Worm (Caenorhabditis elegans) whole organism, young adult: ENCODE data around the gene srsx-28.

ENCODE experiments used
- F57C9.4 ChIP-seq: sonication (generic microtip); optimal IDR thresholded peaks from 2 replicates; lab custom pipeline; 2017; ENCODE audit warnings: mild to moderate bottlenecking, missing genetic modification characterization, missing compliant biosample characterization
- K11D2.4 ChIP-seq: fragments of 200-800 bp; sonication (Bioruptor generic); IDR thresholded peaks from 2 replicates; pipeline ENCODE4 v1.3.6; 2022; ENCODE audit warnings: missing genetic modification reagents, missing genetic modification characterization, missing compliant biosample characterization
- ama-1 ChIP-seq, 3 experiments: fragments of 150-350 bp in 1 of 3; sonication (generic microtip) in 2 of 3; optimal IDR thresholded peaks; 2 replicates each; lab custom pipeline; 2014 to 2018; ENCODE audit warnings: missing biosample characterization in 2 of 3, missing genetic modification characterization in 2 of 3, missing genetic modification reagents in 2 of 3
- ceh-58 ChIP-seq: fragments of 200-800 bp; sonication (Bioruptor generic); IDR thresholded peaks from 2 replicates; pipeline ENCODE4 v1.3.6; 2022; ENCODE audit warnings: missing genetic modification characterization, missing compliant biosample characterization
- ceh-91 ChIP-seq: fragments of 200-800 bp; sonication (Bioruptor generic); IDR thresholded peaks from 2 replicates; pipeline ENCODE4 v1.3.6; 2022; ENCODE audit warnings: missing genetic modification reagents, missing genetic modification characterization, missing compliant biosample characterization
- efl-1 ChIP-seq: fragments of 150-350 bp; optimal IDR thresholded peaks from 2 replicates; lab custom pipeline; 2014; ENCODE audit warnings: missing biosample characterization, missing genetic modification reagents, missing genetic modification characterization
- him-1 ChIP-seq: sonication (generic microtip); optimal IDR thresholded peaks from 2 replicates; lab custom pipeline; 2016; ENCODE audit warnings: missing genotype, missing genetic modification reagents, missing genetic modification characterization, missing compliant biosample characterization
- nfya-2 ChIP-seq: fragments of 200-800 bp; sonication (Bioruptor generic); IDR thresholded peaks from 2 replicates; pipeline ENCODE4 v1.3.6; 2022; ENCODE audit warnings: missing genetic modification reagents, missing genetic modification characterization, missing compliant biosample characterization
- nhr-27 ChIP-seq: fragments of 200-800 bp; sonication (Bioruptor generic); optimal IDR thresholded peaks from 2 replicates; lab custom pipeline; 2018; ENCODE audit warnings: mild to moderate bottlenecking, missing genetic modification characterization, moderate library complexity, missing compliant biosample characterization
- rpc-1 ChIP-seq, 2 experiments: fragments of 150-350 bp in 1 of 2; sonication (generic microtip) in 1 of 2; optimal IDR thresholded peaks; 2 replicates each; lab custom pipeline; 2014 to 2018; ENCODE audit warnings: missing biosample characterization in 1 of 2, missing genetic modification characterization in 1 of 2, missing genetic modification reagents in 1 of 2, missing genotype in 1 of 2
- sea-2 ChIP-seq: fragments of 200-800 bp; sonication (Bioruptor generic); IDR thresholded peaks from 2 replicates; pipeline ENCODE4 v1.3.6; 2022; ENCODE audit warnings: missing genetic modification characterization, missing compliant biosample characterization
- snpc-1.3 ChIP-seq: sonication (generic microtip); optimal IDR thresholded peaks from 2 replicates; lab custom pipeline; 2017; ENCODE audit warnings: missing genetic modification characterization, mild to moderate bottlenecking, missing compliant biosample characterization, antibody characterized with exemption, moderate library complexity, missing genotype, missing genetic modification reagents; ENCODE audit not compliant: insufficient read depth
- snpc-3.4 ChIP-seq: sonication (generic microtip); optimal IDR thresholded peaks from 2 replicates; lab custom pipeline; 2017; ENCODE audit warnings: missing genetic modification characterization, mild to moderate bottlenecking, missing compliant biosample characterization, antibody characterized with exemption, moderate library complexity, missing genotype, missing genetic modification reagents
- xnd-1 ChIP-seq: sonication (generic microtip); optimal IDR thresholded peaks from 2 replicates; lab custom pipeline; 2016; ENCODE audit warnings: missing genotype, missing genetic modification reagents, missing genetic modification characterization, missing compliant biosample characterization

ce11 chrV:10120898-10121297 is 31.5 kb upstream of the srsx-28 start, which contains the start of gene srxa-18:
- TF ChIP-seq sea-2 (GFP tag; lab: Robert Waterston, UW) (no peak), F57C9.4 (tag; lab: Kevin White, UChicago) (no peak), xnd-1 (tag; lab: Kevin White, UChicago) (no peak), nhr-27 (tag; lab: Kevin White, UChicago) (no peak), nfya-2 (no peak), rpc-1 (optimal IDR thresholded peaks at IDR 0.05; lab: Kevin White, UChicago) (no peak), rpc-1 (tag; optimal IDR thresholded peaks at IDR 0.05; lab: Kevin White, UChicago) (no peak), K11D2.4 (GFP tag; lab: Robert Waterston, UW) (no peak), efl-1 (no peak), snpc-3.4 (tag; lab: Kevin White, UChicago) (no peak), ama-1 (optimal IDR thresholded peaks at IDR 0.05; lab: Kevin White, UChicago) (no peak), ama-1 (GFP tag; optimal IDR thresholded peaks at IDR 0.05; lab: Kevin White, UChicago) (no peak), ceh-58 (no peak), ceh-91 (GFP tag; lab: Robert Waterston, UW) (no peak), snpc-1.3 (tag; lab: Kevin White, UChicago) (no peak), him-1 (tag; lab: Kevin White, UChicago) (no peak)
